Worm (Caenorhabditis elegans) whole organism, mixed stage, embryonic: ENCODE results near the gene T24A6.16.
"Not testable (repeated sequence)": the region's sequence is repeated elsewhere in the genome, so short reads cannot be mapped to it uniquely, and the experiment has no call there.

ENCODE experiments used
- bed-3 ChIP-seq: fragments of 200-800 bp; sonication (Bioruptor generic); optimal IDR thresholded peaks from 3 replicates; lab custom pipeline; 2018; ENCODE audit warnings: mild to moderate bottlenecking, missing genetic modification characterization, moderate library complexity, missing compliant biosample characterization
- blmp-1 ChIP-seq: fragments of 150-350 bp; optimal IDR thresholded peaks from 2 replicates; lab custom pipeline; 2014; ENCODE audit warnings: missing biosample characterization, missing genetic modification characterization
- ceh-39 ChIP-seq: fragments of 150-350 bp; optimal IDR thresholded peaks from 2 replicates; lab custom pipeline; 2014; ENCODE audit warnings: missing biosample characterization, missing genetic modification characterization
- ceh-43 ChIP-seq: fragments of 200-800 bp; sonication (Bioruptor generic); optimal IDR thresholded peaks from 2 replicates; lab custom pipeline; 2018; ENCODE audit warnings: mild to moderate bottlenecking, missing genetic modification characterization, moderate library complexity, missing compliant biosample characterization
- ceh-83 ChIP-seq: fragments of 200-800 bp; sonication (Bioruptor generic); optimal IDR thresholded peaks from 2 replicates; lab custom pipeline; 2018; ENCODE audit warnings: mild to moderate bottlenecking, missing genetic modification characterization, missing compliant biosample characterization
- ces-1 ChIP-seq: fragments of 150-350 bp; optimal IDR thresholded peaks from 2 replicates; lab custom pipeline; 2014; ENCODE audit warnings: missing biosample characterization, missing genetic modification reagents, missing genetic modification characterization
- cnd-1 ChIP-seq: fragments of 200-800 bp; sonication (Bioruptor generic); optimal IDR thresholded peaks from 2 replicates; lab custom pipeline; 2018; ENCODE audit warnings: mild to moderate bottlenecking, missing genetic modification characterization, missing compliant biosample characterization
- drap-1 ChIP-seq: fragments of 200-800 bp; sonication (Bioruptor generic); optimal IDR thresholded peaks from 3 replicates; lab custom pipeline; 2018; ENCODE audit warnings: mild to moderate bottlenecking, missing genetic modification characterization, missing compliant biosample characterization
- elt-1 ChIP-seq: sonication (generic microtip); optimal IDR thresholded peaks from 2 replicates; lab custom pipeline; 2017; ENCODE audit warnings: missing genetic modification characterization, mild to moderate bottlenecking, missing compliant biosample characterization, antibody characterized with exemption, moderate library complexity, borderline replicate concordance; ENCODE audit not compliant: insufficient read depth
- elt-3 ChIP-seq: fragments of 150-350 bp; optimal IDR thresholded peaks from 2 replicates; lab custom pipeline; 2014; ENCODE audit warnings: missing biosample characterization, missing genetic modification characterization
- ham-2 ChIP-seq: fragments of 200-800 bp; sonication (Bioruptor generic); optimal IDR thresholded peaks from 2 replicates; lab custom pipeline; 2018; ENCODE audit warnings: mild to moderate bottlenecking, missing genetic modification characterization, missing compliant biosample characterization
- hlh-1 ChIP-seq: fragments of 150-350 bp; optimal IDR thresholded peaks from 2 replicates; lab custom pipeline; 2014; ENCODE audit warnings: missing biosample characterization, missing genetic modification reagents, missing genetic modification characterization
- lin-13 ChIP-seq: fragments of 150-350 bp; optimal IDR thresholded peaks from 2 replicates; lab custom pipeline; 2014; ENCODE audit warnings: missing biosample characterization, missing genetic modification characterization
- mep-1 ChIP-seq: fragments of 150-350 bp; optimal IDR thresholded peaks from 2 replicates; lab custom pipeline; 2017; ENCODE audit warnings: missing biosample characterization, missing genetic modification reagents, missing genetic modification characterization, inconsistent platforms
- mls-2 ChIP-seq: sonication (generic microtip); optimal IDR thresholded peaks from 2 replicates; lab custom pipeline; 2016; ENCODE audit warnings: mild to moderate bottlenecking, missing genetic modification characterization, moderate library complexity, missing compliant biosample characterization
- nhr-12 ChIP-seq: fragments of 150-350 bp; optimal IDR thresholded peaks from 2 replicates; lab custom pipeline; 2014; ENCODE audit warnings: missing biosample characterization, missing genetic modification characterization
- nhr-2 ChIP-seq: fragments of 150-350 bp; optimal IDR thresholded peaks from 2 replicates; lab custom pipeline; 2014; ENCODE audit warnings: missing biosample characterization, missing genetic modification characterization
- nhr-28 ChIP-seq: fragments of 150-350 bp; optimal IDR thresholded peaks from 2 replicates; lab custom pipeline; 2014; ENCODE audit warnings: missing biosample characterization, missing genetic modification characterization
- nhr-76 ChIP-seq: sonication (generic microtip); optimal IDR thresholded peaks from 2 replicates; lab custom pipeline; 2017; ENCODE audit warnings: missing biosample characterization, missing genetic modification characterization
- sem-2 ChIP-seq: fragments of 200-800 bp; sonication (Bioruptor generic); optimal IDR thresholded peaks from 2 replicates; lab custom pipeline; 2018; ENCODE audit warnings: mild to moderate bottlenecking, missing genetic modification characterization, missing compliant biosample characterization
- snpc-4 ChIP-seq: fragments of 150-350 bp; optimal IDR thresholded peaks from 2 replicates; lab custom pipeline; 2014; ENCODE audit warnings: missing biosample characterization, missing genetic modification characterization
- tbx-8 ChIP-seq: fragments of 200-800 bp; sonication (Bioruptor generic); optimal IDR thresholded peaks from 2 replicates; lab custom pipeline; 2018; ENCODE audit warnings: mild to moderate bottlenecking, missing genetic modification characterization, moderate library complexity, missing compliant biosample characterization
- unc-62 ChIP-seq: fragments of 150-350 bp; optimal IDR thresholded peaks from 2 replicates; lab custom pipeline; 2014; ENCODE audit warnings: missing biosample characterization, missing genetic modification reagents, missing genetic modification characterization
- zip-8 ChIP-seq: fragments of 150-350 bp; optimal IDR thresholded peaks from 2 replicates; lab custom pipeline; 2014; ENCODE audit warnings: missing biosample characterization, missing genetic modification characterization
- ztf-11 ChIP-seq: fragments of 150-350 bp; optimal IDR thresholded peaks from 2 replicates; lab custom pipeline; 2014; ENCODE audit warnings: missing biosample characterization, missing genetic modification characterization

The T24A6.16 gene

ce11 chrV:3572408-3572807 is 9.7 kb upstream of the T24A6.16 start, which contains the start of gene F40C5.1:
Gene F40C5.1, plus strand, starts transcription at chrV:3572708.
- not testable (repeated sequence) for TF ChIP-seq bed-3; ceh-83 (GFP tag; lab: Kevin White, UChicago); drap-1

- TF ChIP-seq lin-13 (tag; lab: Kevin White, UChicago); ces-1 (GFP tag; lab: Kevin White, UChicago); ham-2 (GFP tag; lab: Kevin White, UChicago): not testable (repeated sequence)
Observed at ce11 chrV:3570695-3571094, 8.0 kb upstream of the T24A6.16 start, which contains the start of gene F40C5.2. Gene F40C5.2, plus strand, starts transcription at chrV:3570995.

ce11 chrV:3564335-3564734 is 1.6 kb upstream of the T24A6.16 start, which contains the start of gene T24A6.17:
Gene T24A6.17, minus strand, starts transcription at chrV:3564435.
- not testable (repeated sequence) for TF ChIP-seq nhr-28 (tag; lab: Kevin White, UChicago); ceh-39; zip-8 (tag; lab: Kevin White, UChicago)

ce11 chrV:3558744-3559143 is 4.0 kb downstream of the T24A6.16 start, which contains the start of gene T24A6.1:
Gene T24A6.1, plus strand, starts transcription at chrV:3559044.
- not testable (repeated sequence) for TF ChIP-seq elt-3, hlh-1, nhr-2 (tag; lab: Kevin White, UChicago)

ce11 chrV:3557422-3557821 is 5.3 kb downstream of the T24A6.16 start, which contains the start of gene grl-31:
Gene grl-31, minus strand, starts transcription at chrV:3557778.
- TF ChIP-seq ceh-83 (GFP tag; lab: Kevin White, UChicago) (no peak), sem-2 (GFP tag; lab: Kevin White, UChicago) (no peak), elt-1 (tag; lab: Kevin White, UChicago) (no peak), bed-3 (no peak), ham-2 (GFP tag; lab: Kevin White, UChicago) (no peak), blmp-1 (tag; lab: Kevin White, UChicago) (no peak), elt-3 (tag; lab: Kevin White, UChicago) (no peak), snpc-4 (no peak), nhr-76 (tag; lab: Kevin White, UChicago) (no peak), ztf-11 (no peak), mls-2 (no peak), ceh-43 (GFP tag; lab: Kevin White, UChicago) (no peak), cnd-1 (tag; lab: Kevin White, UChicago) (no peak), mep-1 (tag; lab: Kevin White, UChicago) (no peak), drap-1 (no peak), nhr-2 (tag; lab: Kevin White, UChicago) (no peak), ceh-39 (no peak), tbx-8 (no peak)
- TF ChIP-seq, all 35 proteins: peak for 0

- TF ChIP-seq nhr-12 (tag; lab: Kevin White, UChicago): no peak
- peak; percentile 20 for TF ChIP-seq zip-8 (tag; lab: Kevin White, UChicago)
- TF ChIP-seq, all 35 proteins: peak for 1
Observed at ce11 chrV:3555986-3556385, 6.7 kb downstream of the T24A6.16 start, which contains the start of gene grl-30. Gene grl-30, plus strand, starts transcription at chrV:3556286.

- TF ChIP-seq hlh-1 (tag; lab: Kevin White, UChicago): no peak
- no peak for TF ChIP-seq ceh-83 (GFP tag; lab: Kevin White, UChicago)
- TF ChIP-seq nhr-12 (tag; lab: Kevin White, UChicago): no peak
- no peak for TF ChIP-seq nhr-28 (tag; lab: Kevin White, UChicago)
- no peak for TF ChIP-seq lin-13 (tag; lab: Kevin White, UChicago)
- no peak for TF ChIP-seq unc-62 (GFP tag; lab: Kevin White, UChicago)
- TF ChIP-seq zip-8 (tag; lab: Kevin White, UChicago): no peak
- TF ChIP-seq ceh-39: no peak
- TF ChIP-seq mep-1 (tag; lab: Kevin White, UChicago): no peak
- no peak for TF ChIP-seq ces-1 (GFP tag; lab: Kevin White, UChicago)
Observed at ce11 chrV:3554869-3555268, 7.9 kb downstream of the T24A6.16 start, which contains the start of gene grl-29. Gene grl-29, minus strand, starts transcription at chrV:3555236.
